Fruit fly (Drosophila melanogaster) whole organism, prepupa: ENCODE results near the gene CG15756.

ENCODE experiments used
- Blimp-1 ChIP-seq: fragments of 200-800 bp; sonication (Bioruptor generic); optimal IDR thresholded peaks from 3 replicates; lab custom pipeline; 2017; ENCODE audit warnings: missing biosample characterization, missing genetic modification characterization, mild to moderate bottlenecking, moderate library complexity, missing genetic modification reagents
- CG10631 ChIP-seq: fragments of 200-800 bp; sonication (Bioruptor generic); optimal IDR thresholded peaks from 2 replicates; lab custom pipeline; 2016; ENCODE audit warnings: missing biosample characterization, missing genetic modification characterization
- CG11294 ChIP-seq: fragments of 200-800 bp; sonication (Bioruptor generic); IDR thresholded peaks from 2 replicates; pipeline ENCODE4 v1.3.6; 2022; ENCODE audit warnings: missing biosample characterization, missing genetic modification characterization
- CG11762 ChIP-seq: fragments of 200-800 bp; sonication (Bioruptor generic); optimal IDR thresholded peaks from 3 replicates; lab custom pipeline; 2016; ENCODE audit warnings: missing biosample characterization, missing genetic modification characterization; ENCODE audit not compliant: insufficient read depth
- CG11902 ChIP-seq: fragments of 200-800 bp; sonication (Bioruptor generic); optimal IDR thresholded peaks from 3 replicates; lab custom pipeline; 2016; ENCODE audit warnings: missing biosample characterization, missing genetic modification characterization
- CG15336 ChIP-seq: fragments of 200-800 bp; sonication (Bioruptor generic); IDR thresholded peaks from 2 replicates; pipeline ENCODE4 v1.3.6; 2022; ENCODE audit warnings: missing biosample characterization, missing genetic modification characterization
- CG16779 ChIP-seq: fragments of 200-800 bp; sonication (Bioruptor generic); optimal IDR thresholded peaks from 3 replicates; lab custom pipeline; 2017; ENCODE audit warnings: missing biosample characterization, mild to moderate bottlenecking, missing genetic modification characterization
- CG3032 ChIP-seq: fragments of 200-800 bp; optimal IDR thresholded peaks from 2 replicates; lab custom pipeline; 2019; ENCODE audit warnings: missing biosample characterization, mild to moderate bottlenecking, missing genetic modification characterization, moderate library complexity
- CG31627 ChIP-seq: fragments of 200-800 bp; sonication (Bioruptor generic); optimal IDR thresholded peaks from 3 replicates; lab custom pipeline; 2016; ENCODE audit warnings: missing biosample characterization, missing genetic modification characterization
- CG32006 ChIP-seq: fragments of 200-800 bp; sonication (Bioruptor generic); optimal IDR thresholded peaks from 3 replicates; lab custom pipeline; 2017; ENCODE audit warnings: missing biosample characterization, mild to moderate bottlenecking, missing genetic modification characterization
- CG34406 ChIP-seq: fragments of 200-800 bp; sonication (Bioruptor generic); optimal IDR thresholded peaks from 3 replicates; lab custom pipeline; 2016; ENCODE audit warnings: missing biosample characterization, missing genetic modification characterization
- CG3919 ChIP-seq: fragments of 200-800 bp; sonication (Bioruptor generic); optimal IDR thresholded peaks from 3 replicates; lab custom pipeline; 2016; ENCODE audit warnings: missing biosample characterization, missing genetic modification characterization
- CG4318 ChIP-seq: fragments of 200-800 bp; sonication (Bioruptor generic); optimal IDR thresholded peaks from 3 replicates; lab custom pipeline; 2017; ENCODE audit warnings: missing biosample characterization, mild to moderate bottlenecking, missing genetic modification characterization
- CG6163 ChIP-seq: fragments of 200-800 bp; sonication (Bioruptor generic); IDR thresholded peaks from 3 replicates; pipeline ENCODE4 v1.3.6; 2022; ENCODE audit warnings: missing biosample characterization, missing genetic modification characterization
- CG6276 ChIP-seq: fragments of 200-800 bp; sonication (Bioruptor generic); optimal IDR thresholded peaks from 2 replicates; lab custom pipeline; 2017; ENCODE audit warnings: missing biosample characterization, mild to moderate bottlenecking, missing genetic modification characterization
- CG6808 ChIP-seq: fragments of 200-800 bp; sonication (Bioruptor generic); optimal IDR thresholded peaks from 3 replicates; lab custom pipeline; 2017; ENCODE audit warnings: missing biosample characterization, missing genetic modification characterization, mild to moderate bottlenecking, moderate library complexity, missing genetic modification reagents
- CG6854 ChIP-seq: fragments of 200-800 bp; sonication (Bioruptor generic); optimal IDR thresholded peaks from 2 replicates; lab custom pipeline; 2017; ENCODE audit warnings: missing biosample characterization, mild to moderate bottlenecking, missing genetic modification characterization
- CG7368 ChIP-seq: fragments of 200-800 bp; sonication (Bioruptor generic); optimal IDR thresholded peaks from 3 replicates; lab custom pipeline; 2016; ENCODE audit warnings: missing biosample characterization, missing genetic modification characterization
- CG8119 ChIP-seq: fragments of 200-800 bp; sonication (Bioruptor generic); IDR thresholded peaks from 3 replicates; pipeline ENCODE4 v1.3.6; 2022; ENCODE audit warnings: missing biosample characterization, missing genetic modification characterization
- CG8632 ChIP-seq: fragments of 200-800 bp; sonication (Bioruptor generic); optimal IDR thresholded peaks from 3 replicates; lab custom pipeline; 2016; ENCODE audit warnings: missing biosample characterization, missing genetic modification characterization
- CG9139 ChIP-seq: fragments of 200-800 bp; sonication (Bioruptor generic); optimal IDR thresholded peaks from 3 replicates; lab custom pipeline; 2017; ENCODE audit warnings: missing biosample characterization, mild to moderate bottlenecking, missing genetic modification characterization
- Eip75B ChIP-seq: fragments of 200-800 bp; sonication (Bioruptor generic); optimal IDR thresholded peaks from 3 replicates; lab custom pipeline; 2016; ENCODE audit warnings: missing biosample characterization, missing genetic modification characterization
- Eip78C ChIP-seq: fragments of 200-800 bp; sonication (Bioruptor generic); peaks from one replicate; lab custom pipeline; 2016; ENCODE audit warnings: missing biosample characterization, missing genetic modification characterization
- Eip93F ChIP-seq: fragments of 200-800 bp; sonication (Bioruptor generic); optimal IDR thresholded peaks from 2 replicates; lab custom pipeline; 2016; ENCODE audit warnings: missing biosample characterization, mild to moderate bottlenecking, missing genetic modification characterization
- Ets96B ChIP-seq: fragments of 200-800 bp; optimal IDR thresholded peaks from 2 replicates; lab custom pipeline; 2019; ENCODE audit warnings: missing biosample characterization, mild to moderate bottlenecking, missing genetic modification characterization, moderate library complexity
- Gug ChIP-seq: fragments of 200-800 bp; sonication (Bioruptor generic); IDR thresholded peaks from 2 replicates; pipeline ENCODE4 v1.3.6; 2022; ENCODE audit warnings: missing biosample characterization, missing genetic modification characterization
- Hr38 ChIP-seq: sonication (Bioruptor generic); optimal IDR thresholded peaks from 2 replicates; lab custom pipeline; 2016; ENCODE audit warnings: missing biosample characterization, missing genetic modification characterization
- Hr39 ChIP-seq: fragments of 200-800 bp; sonication (Bioruptor generic); optimal IDR thresholded peaks from 2 replicates; lab custom pipeline; 2016; ENCODE audit warnings: missing biosample characterization, missing genetic modification characterization
- Hr4 ChIP-seq: fragments of 200-800 bp; sonication (Bioruptor generic); optimal IDR thresholded peaks from 3 replicates; lab custom pipeline; 2016; ENCODE audit warnings: missing biosample characterization, missing genetic modification characterization
- Lpt ChIP-seq: fragments of 200-800 bp; sonication (Bioruptor generic); optimal IDR thresholded peaks from 3 replicates; lab custom pipeline; 2016; ENCODE audit warnings: missing biosample characterization, missing genetic modification characterization
- Smox ChIP-seq: fragments of 200-800 bp; sonication (Bioruptor generic); optimal IDR thresholded peaks from 3 replicates; lab custom pipeline; 2016; ENCODE audit warnings: missing biosample characterization, missing genetic modification characterization
- Sox102F ChIP-seq: fragments of 200-800 bp; sonication (Bioruptor generic); optimal IDR thresholded peaks from 2 replicates; lab custom pipeline; 2016; ENCODE audit warnings: missing biosample characterization, mild to moderate bottlenecking, missing genetic modification characterization
- Sox14 ChIP-seq: fragments of 200-800 bp; sonication (Bioruptor generic); optimal IDR thresholded peaks from 3 replicates; lab custom pipeline; 2016; ENCODE audit warnings: missing biosample characterization, missing genetic modification characterization
- Sox15 ChIP-seq: fragments of 200-800 bp; sonication (Bioruptor generic); optimal IDR thresholded peaks from 3 replicates; lab custom pipeline; 2016; ENCODE audit warnings: missing biosample characterization, missing genetic modification characterization
- achi ChIP-seq: fragments of 200-800 bp; sonication (Bioruptor generic); optimal IDR thresholded peaks from 3 replicates; lab custom pipeline; 2016; ENCODE audit warnings: missing biosample characterization, missing genetic modification characterization
- acj6 ChIP-seq: fragments of 200-800 bp; sonication (Bioruptor generic); optimal IDR thresholded peaks from 3 replicates; lab custom pipeline; 2016; ENCODE audit warnings: missing biosample characterization, missing genetic modification characterization
- cyc ChIP-seq: fragments of 200-800 bp; sonication (Bioruptor generic); optimal IDR thresholded peaks from 3 replicates; lab custom pipeline; 2016; ENCODE audit warnings: missing biosample characterization, missing genetic modification characterization
- dac ChIP-seq: fragments of 200-800 bp; sonication (Bioruptor generic); optimal IDR thresholded peaks from 2 replicates; lab custom pipeline; 2017; ENCODE audit warnings: missing biosample characterization, mild to moderate bottlenecking, missing genetic modification characterization
- dsx ChIP-seq: fragments of 200-800 bp; optimal IDR thresholded peaks from 3 replicates; lab custom pipeline; 2019; ENCODE audit warnings: missing biosample characterization, mild to moderate bottlenecking, missing genetic modification characterization, moderate library complexity; ENCODE audit not compliant: poor library complexity, severe bottlenecking
- eg ChIP-seq: fragments of 200-800 bp; sonication (Bioruptor generic); IDR thresholded peaks from 3 replicates; pipeline ENCODE4 v1.3.6; 2022; ENCODE audit warnings: missing biosample characterization, missing genetic modification characterization
- esn ChIP-seq: fragments of 200-800 bp; sonication (Bioruptor generic); optimal IDR thresholded peaks from 2 replicates; lab custom pipeline; 2016; ENCODE audit warnings: missing biosample characterization, mild to moderate bottlenecking, missing genetic modification characterization, moderate library complexity
- fd59A ChIP-seq: fragments of 200-800 bp; sonication (Bioruptor generic); optimal IDR thresholded peaks from 2 replicates; lab custom pipeline; 2017; ENCODE audit warnings: missing biosample characterization, mild to moderate bottlenecking, missing genetic modification characterization, missing genetic modification reagents
- fd85E ChIP-seq: fragments of 200-800 bp; sonication (Bioruptor generic); optimal IDR thresholded peaks from 3 replicates; lab custom pipeline; 2016; ENCODE audit warnings: missing biosample characterization, missing genetic modification characterization
- fkh ChIP-seq: fragments of 200-800 bp; sonication (Bioruptor generic); optimal IDR thresholded peaks from 3 replicates; lab custom pipeline; 2017; ENCODE audit warnings: missing biosample characterization, mild to moderate bottlenecking, missing genetic modification characterization, moderate library complexity
- net ChIP-seq: fragments of 200-800 bp; sonication (Bioruptor generic); optimal IDR thresholded peaks from 3 replicates; lab custom pipeline; 2016; ENCODE audit warnings: missing biosample characterization, missing genetic modification characterization
- salr ChIP-seq, 2 experiments: fragments of 200-800 bp; sonication (Bioruptor generic); optimal IDR thresholded peaks; 3 replicates each; lab custom pipeline; 2016 to 2018; ENCODE audit warnings: missing biosample characterization in 2 of 2, missing genetic modification characterization in 2 of 2, mild to moderate bottlenecking in 1 of 2
- spab ChIP-seq: fragments of 200-800 bp; sonication (Bioruptor generic); optimal IDR thresholded peaks from 2 replicates; lab custom pipeline; 2017; ENCODE audit warnings: missing biosample characterization, mild to moderate bottlenecking, missing genetic modification characterization, missing genetic modification reagents
- ss ChIP-seq, 2 experiments: fragments of 200-800 bp; sonication (Bioruptor generic); optimal IDR thresholded peaks; 2 replicates in 1 of 2; 3 replicates in 1 of 2; lab custom pipeline; 2017 to 2018; ENCODE audit warnings: mild to moderate bottlenecking in 2 of 2, missing biosample characterization in 2 of 2, missing genetic modification characterization in 2 of 2, moderate library complexity in 1 of 2
- svp ChIP-seq: fragments of 200-800 bp; sonication (Bioruptor generic); peaks from one replicate; lab custom pipeline; 2016; ENCODE audit warnings: missing biosample characterization, missing genetic modification characterization
- topi ChIP-seq: fragments of 200-800 bp; sonication (Bioruptor generic); optimal IDR thresholded peaks from 3 replicates; lab custom pipeline; 2016; ENCODE audit warnings: missing biosample characterization, missing genetic modification characterization
- vri ChIP-seq: fragments of 200-800 bp; sonication (Bioruptor generic); optimal IDR thresholded peaks from 3 replicates; lab custom pipeline; 2016; ENCODE audit warnings: missing biosample characterization, mild to moderate bottlenecking, missing genetic modification characterization

The CG15756 gene

DNA sequence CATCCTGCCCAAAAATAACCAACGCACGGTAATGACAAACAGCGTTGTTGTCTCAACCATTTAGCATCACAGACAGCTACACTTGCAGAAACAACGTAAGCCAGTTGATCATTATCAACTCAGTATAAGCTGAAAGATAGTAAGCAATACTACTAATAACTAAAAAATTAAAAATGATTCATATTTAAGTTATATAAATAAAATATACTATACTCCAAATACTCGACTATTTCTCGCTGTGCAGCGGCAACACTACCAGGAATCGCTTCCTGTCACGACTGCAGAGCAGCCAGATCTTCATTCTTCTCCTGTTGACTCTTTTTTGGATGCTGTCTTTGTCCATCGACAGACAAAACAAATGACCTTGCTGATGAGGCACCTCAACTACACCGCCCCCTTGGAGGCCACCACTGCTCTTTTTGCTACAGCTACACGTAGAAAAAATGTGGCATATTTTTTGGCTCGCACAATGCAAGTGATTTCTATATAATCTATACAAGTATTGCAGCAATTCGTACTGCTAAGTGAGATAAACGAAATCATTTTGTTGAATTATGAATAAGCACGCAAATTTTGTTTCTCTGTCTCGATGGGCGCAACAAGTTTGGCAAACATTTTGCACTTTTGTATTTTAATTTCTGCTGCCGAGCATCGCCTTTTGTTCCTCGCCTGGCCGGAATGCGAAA, 6.9 kb downstream of the CG15756 start:
- no peak for TF ChIP-seq CG7368
- peak; percentile 20 for TF ChIP-seq vri (GFP tag; lab: Kevin White, UChicago)
- peak; percentile 83 for TF ChIP-seq svp
- TF ChIP-seq CG11294 (GFP tag; lab: Robert Waterston, UW): no peak
- TF ChIP-seq Hr39: peak; percentile 84
- TF ChIP-seq fd59A: no peak
- peak; percentile 29 for TF ChIP-seq CG6808 (GFP tag; lab: Kevin White, UChicago)
- TF ChIP-seq CG10631 (GFP tag; lab: Kevin White, UChicago): peak; percentile 54
- peak; percentile 81 for TF ChIP-seq topi (GFP tag; lab: Kevin White, UChicago)
- TF ChIP-seq ss (GFP tag; optimal IDR thresholded peaks at IDR 0.05; lab: Kevin White, UChicago): peak; percentile 30 to 38
- no peak for TF ChIP-seq Lpt (GFP tag; lab: Kevin White, UChicago)
- no peak for TF ChIP-seq CG8632 (GFP tag; lab: Kevin White, UChicago)
- TF ChIP-seq dac (GFP tag; lab: Kevin White, UChicago): no peak
- TF ChIP-seq Hr38 (GFP tag; lab: Kevin White, UChicago): no peak
- TF ChIP-seq Eip78C (GFP tag; lab: Kevin White, UChicago): peak; percentile 79
- peak; percentile 43 for TF ChIP-seq achi (GFP tag; lab: Kevin White, UChicago)
- peak; percentile 41 for TF ChIP-seq spab (GFP tag; lab: Kevin White, UChicago)
- TF ChIP-seq Sox102F (GFP tag; lab: Kevin White, UChicago): peak; percentile 66
- no peak for TF ChIP-seq fkh (GFP tag; lab: Kevin White, UChicago)
- peak; percentile 19 for TF ChIP-seq CG11902
- peak; percentile 32 for TF ChIP-seq Blimp-1
- TF ChIP-seq net (GFP tag; lab: Kevin White, UChicago): peak; percentile 2
- peak; percentile 22 for TF ChIP-seq acj6 (GFP tag; lab: Kevin White, UChicago)
- TF ChIP-seq Sox15 (GFP tag; lab: Kevin White, UChicago): no peak
- peak; percentile 63 for TF ChIP-seq Sox14 (GFP tag; lab: Kevin White, UChicago)
- TF ChIP-seq CG6854 (GFP tag; lab: Kevin White, UChicago): peak; percentile 7
- peak; percentile 1 for TF ChIP-seq CG4318 (GFP tag; lab: Kevin White, UChicago)
- TF ChIP-seq CG15336 (GFP tag; lab: Robert Waterston, UW): peak; percentile 9; the same call in 1 of the 2 replicates
- peak; percentile 31 for TF ChIP-seq CG9139 (GFP tag; lab: Kevin White, UChicago)
- no peak; the same call in 1 of the 2 replicates for TF ChIP-seq Gug
- peak in 1 of 2 experiments; percentile 6 for TF ChIP-seq salr (GFP tag; optimal IDR thresholded peaks at IDR 0.05; lab: Kevin White, UChicago)
- TF ChIP-seq esn (GFP tag; lab: Kevin White, UChicago): peak; percentile 78
- TF ChIP-seq Hr4: no peak
- peak; percentile 52 for TF ChIP-seq Smox (GFP tag; lab: Kevin White, UChicago)
- peak; percentile 75 for TF ChIP-seq CG31627 (GFP tag; lab: Kevin White, UChicago)
- peak; percentile 34 for TF ChIP-seq CG34406
- TF ChIP-seq CG11762 (GFP tag; lab: Kevin White, UChicago): peak; percentile 48
- peak; percentile 70 for TF ChIP-seq cyc (GFP tag; lab: Kevin White, UChicago)
- no peak for TF ChIP-seq CG8119 (GFP tag; lab: Robert Waterston, UW)
- no peak for TF ChIP-seq CG16779 (tag; lab: Kevin White, UChicago)
- peak; percentile 55 for TF ChIP-seq Ets96B
- peak; percentile 19 for TF ChIP-seq CG32006 (GFP tag; lab: Kevin White, UChicago)
- peak; percentile 30 for TF ChIP-seq dsx (GFP tag; lab: Kevin White, UChicago)
- TF ChIP-seq eg (GFP tag; lab: Robert Waterston, UW): peak; percentile 26; the same call in 1 of the 3 replicates
- TF ChIP-seq CG3032 (tag; lab: Kevin White, UChicago): peak; percentile 48
- peak; percentile 61 for TF ChIP-seq CG3919 (GFP tag; lab: Kevin White, UChicago)
- TF ChIP-seq Eip93F (GFP tag; lab: Kevin White, UChicago): peak; percentile 8
- TF ChIP-seq Eip75B: peak; percentile 49
- no peak for TF ChIP-seq CG6276 (GFP tag; lab: Kevin White, UChicago)
- TF ChIP-seq fd85E (GFP tag; lab: Kevin White, UChicago): no peak
- TF ChIP-seq CG6163 (GFP tag; lab: Robert Waterston, UW): peak; percentile 50; the same call in 2 of the 3 replicates
